Worm (Caenorhabditis elegans): Measurements from ENCODE around the gene F55A11.7.

F55A11.7 gene

DNA sequence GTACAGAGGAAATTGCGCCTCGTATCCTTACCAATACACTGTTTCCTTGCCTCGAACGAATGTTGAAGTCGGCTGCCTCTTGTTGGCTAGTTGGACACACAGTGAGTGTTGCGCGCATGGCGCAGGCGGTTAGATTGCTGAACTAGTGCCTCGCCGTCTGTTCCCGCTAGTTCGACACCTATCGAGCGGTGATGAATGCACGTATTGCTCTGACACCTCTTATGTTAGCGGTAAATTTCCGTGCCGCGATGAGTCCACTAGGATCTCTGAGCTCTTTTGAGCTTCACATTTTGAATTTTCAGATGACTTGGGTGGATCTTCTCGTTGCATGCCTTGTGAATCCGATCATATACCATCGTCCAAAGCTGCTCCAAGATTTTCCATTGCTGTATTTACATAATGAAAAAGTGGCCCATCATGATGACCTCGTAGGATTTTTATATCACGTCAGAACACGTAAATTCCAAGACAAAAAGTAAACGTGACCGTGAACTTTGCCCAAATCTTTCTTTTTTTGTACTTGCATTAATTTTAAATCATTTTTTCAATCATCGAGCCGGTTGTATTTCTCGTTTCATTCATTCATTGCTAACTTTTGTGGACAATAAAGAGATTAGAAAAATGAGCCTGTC, 4.3 kb downstream of the F55A11.7 start, which contains the start of gene F55A11.11 (continued):
- peak; percentile 85; the same call in 1 of the 2 replicates for TF ChIP-seq Y95B8A.8 (GFP tag; IDR thresholded peaks at IDR 0.05)
- peak; percentile 54 for TF ChIP-seq unc-62 (GFP tag; optimal IDR thresholded peaks at IDR 0.05)
- peak; percentile 94 for TF ChIP-seq mxl-1 (tag; optimal IDR thresholded peaks at IDR 0.05)
- TF ChIP-seq F37B4.10 (GFP tag; IDR thresholded peaks at IDR 0.05), result 0 out of 2 replicates have a peak, but pooled peaks have one; percentile 81
- peak; percentile 88 for TF ChIP-seq somi-1 (GFP tag; optimal IDR thresholded peaks at IDR 0.05)
- TF ChIP-seq bed-1 (GFP tag; IDR thresholded peaks at IDR 0.05), result 0 out of 2 replicates have a peak, but pooled peaks have one; percentile 42
- TF ChIP-seq madf-3 (GFP tag; IDR thresholded peaks at IDR 0.05), result peak; percentile 86
- peak; percentile 97 for TF ChIP-seq rpc-1 (optimal IDR thresholded peaks at IDR 0.05)
- TF ChIP-seq rpc-1 (tag; optimal IDR thresholded peaks at IDR 0.05), result peak; percentile 98
- TF ChIP-seq chd-7 (tag; optimal IDR thresholded peaks at IDR 0.05), result peak; percentile 92
- TF ChIP-seq F57A8.1 (GFP tag; optimal IDR thresholded peaks at IDR 0.05), result peak; percentile 74
- TF ChIP-seq Y79H2A.3 (GFP tag; conservative IDR thresholded peaks at IDR 0.05), result peak; percentile 47; the same call in 1 of the 2 replicates
- TF ChIP-seq K12H6.12 (tag; optimal IDR thresholded peaks at IDR 0.05), result peak; percentile 79
- TF ChIP-seq xnd-1 (tag; optimal IDR thresholded peaks at IDR 0.05), result peak; percentile 33
- peak; percentile 57 for TF ChIP-seq mel-28 (tag; optimal IDR thresholded peaks at IDR 0.05; ENCODE audit: borderline replicate concordance)
- TF ChIP-seq snpc-3.4 (tag; optimal IDR thresholded peaks at IDR 0.05), result peak; percentile 78
- peak; percentile 84 for TF ChIP-seq mes-4 (tag; optimal IDR thresholded peaks at IDR 0.05)
- TF ChIP-seq ZK185.1 (tag; optimal IDR thresholded peaks at IDR 0.05; ENCODE audit: poor library complexity, severe bottlenecking), result peak; percentile 91
- peak; percentile 88 for TF ChIP-seq pbrm-1 (GFP tag; IDR thresholded peaks at IDR 0.05)
- TF ChIP-seq nhr-27 (tag; optimal IDR thresholded peaks at IDR 0.05), result peak; percentile 31
- TF ChIP-seq ztf-28 (GFP tag; IDR thresholded peaks at IDR 0.05), result peak; percentile 88
- TF ChIP-seq K11D2.4 (GFP tag; IDR thresholded peaks at IDR 0.05), result peak; percentile 76
- peak; percentile 60 for TF ChIP-seq sptf-2 (GFP tag; optimal IDR thresholded peaks at IDR 0.05)
- TF ChIP-seq egrh-3 (GFP tag; IDR thresholded peaks at IDR 0.05), result peak; percentile 52
- TF ChIP-seq C06A6.2 (GFP tag; conservative IDR thresholded peaks at IDR 0.05), result peak; percentile 65; the same call in 1 of the 2 replicates
- peak; percentile 72 for TF ChIP-seq lsl-1 (GFP tag; optimal IDR thresholded peaks at IDR 0.05)
- peak; percentile 91 to 96 for TF ChIP-seq rec-8 (tag; optimal IDR thresholded peaks at IDR 0.05)
- peak; percentile 97 for TF ChIP-seq lin-26 (GFP tag; IDR thresholded peaks at IDR 0.05)
- TF ChIP-seq nhr-80 (tag; optimal IDR thresholded peaks at IDR 0.05), result peak; percentile 42
- TF ChIP-seq snpc-1.3 (tag; optimal IDR thresholded peaks at IDR 0.05; ENCODE audit: insufficient read depth), result peak; percentile 85
- peak; percentile 77 for TF ChIP-seq atf-7 (tag; optimal IDR thresholded peaks at IDR 0.05)
- TF ChIP-seq snpc-1.1 (tag; optimal IDR thresholded peaks at IDR 0.05; ENCODE audit: insufficient read depth), result peak; percentile 69
- TF ChIP-seq fkh-3 (tag; optimal IDR thresholded peaks at IDR 0.05), result peak; percentile 94
- TF ChIP-seq ceh-79 (tag; optimal IDR thresholded peaks at IDR 0.05), result peak; percentile 82
- TF ChIP-seq dpl-1 (GFP tag; optimal IDR thresholded peaks at IDR 0.05), result no peak
- peak; percentile 54 to 76 for TF ChIP-seq let-607 (tag; optimal IDR thresholded peaks at IDR 0.05)
- TF ChIP-seq F57C9.4 (tag; optimal IDR thresholded peaks at IDR 0.05), result peak; percentile 44
- TF ChIP-seq bed-2 (GFP tag; IDR thresholded peaks at IDR 0.05), result peak; percentile 59; the same call in 1 of the 2 replicates
- peak; percentile 83 for TF ChIP-seq T07F8.4 (tag; optimal IDR thresholded peaks at IDR 0.05)
- TF ChIP-seq hlh-12 (tag; optimal IDR thresholded peaks at IDR 0.05), result peak; percentile 81
- TF ChIP-seq hsf-1 (GFP tag; IDR thresholded peaks at IDR 0.05), result peak; percentile 68
- peak; percentile 89 for TF ChIP-seq Y53F4B.3 (GFP tag; IDR thresholded peaks at IDR 0.05)
- peak; percentile 76 for TF ChIP-seq ceh-100 (GFP tag; IDR thresholded peaks at IDR 0.05)
